Fruit fly (Drosophila melanogaster) whole organism, embryonic: ENCODE results near the gene defl.

Experiments
- Adf1 ChIP-seq: fragments of 200-800 bp; sonication (Bioruptor generic); IDR thresholded peaks from 2 replicates; pipeline ENCODE4 v1.3.6; 2022; ENCODE audit warnings: missing biosample characterization, missing genetic modification characterization
- CG11398 ChIP-seq: fragments of 200-800 bp; sonication (Bioruptor generic); optimal IDR thresholded peaks from 2 replicates; lab custom pipeline; 2016; ENCODE audit warnings: missing biosample characterization, missing genetic modification characterization
- CG11504 ChIP-seq: fragments of 200-800 bp; sonication (Bioruptor generic); optimal IDR thresholded peaks from 3 replicates; lab custom pipeline; 2019; ENCODE audit warnings: missing biosample characterization, mild to moderate bottlenecking, missing genetic modification characterization, moderate library complexity
- CG11695 ChIP-seq: fragments of 200-800 bp; sonication (Bioruptor generic); IDR thresholded peaks from 3 replicates; pipeline ENCODE4 v1.3.6; 2022; ENCODE audit warnings: missing biosample characterization, missing genetic modification characterization
- CG12659 ChIP-seq: fragments of 200-800 bp; sonication (Bioruptor generic); optimal IDR thresholded peaks from 3 replicates; lab custom pipeline; 2017; ENCODE audit warnings: mild to moderate bottlenecking, missing biosample characterization, missing genetic modification reagents, missing genetic modification characterization
- CG14441 ChIP-seq: fragments of 200-800 bp; sonication (Bioruptor generic); IDR thresholded peaks from 2 replicates; pipeline ENCODE4 v1.3.6; 2022; ENCODE audit warnings: missing biosample characterization, missing genetic modification characterization
- CG15073 ChIP-seq: fragments of 200-800 bp; sonication (Bioruptor generic); optimal IDR thresholded peaks from 2 replicates; lab custom pipeline; 2016; ENCODE audit warnings: missing biosample characterization, missing genetic modification characterization
- CG15269 ChIP-seq: fragments of 200-800 bp; sonication (Bioruptor generic); optimal IDR thresholded peaks from 2 replicates; lab custom pipeline; 2018; ENCODE audit warnings: missing biosample characterization, mild to moderate bottlenecking, missing genetic modification characterization, moderate library complexity
- CG16815 ChIP-seq: fragments of 200-800 bp; sonication (Bioruptor generic); optimal IDR thresholded peaks from 3 replicates; lab custom pipeline; 2017; ENCODE audit warnings: missing biosample characterization, mild to moderate bottlenecking, missing genetic modification characterization
- CG2116 ChIP-seq: fragments of 200-800 bp; sonication (Bioruptor generic); optimal IDR thresholded peaks from 3 replicates; lab custom pipeline; 2018; ENCODE audit warnings: missing biosample characterization, mild to moderate bottlenecking, missing genetic modification characterization
- CG2712 ChIP-seq: fragments of 200-800 bp; optimal IDR thresholded peaks from 3 replicates; lab custom pipeline; 2019; ENCODE audit warnings: missing biosample characterization, mild to moderate bottlenecking, missing genetic modification characterization, moderate library complexity
- CG30431 ChIP-seq: fragments of 200-800 bp; sonication (Bioruptor generic); optimal IDR thresholded peaks from 2 replicates; lab custom pipeline; 2017; ENCODE audit warnings: missing biosample characterization, missing genetic modification characterization
- CG3065 ChIP-seq: fragments of 200-800 bp; sonication (Bioruptor generic); optimal IDR thresholded peaks from 2 replicates; lab custom pipeline; 2016; ENCODE audit warnings: missing biosample characterization, missing genetic modification characterization
- CG34224 ChIP-seq: fragments of 200-800 bp; sonication (Bioruptor generic); IDR thresholded peaks from 3 replicates; pipeline ENCODE4 v1.3.6; 2022; ENCODE audit warnings: missing biosample characterization, missing genetic modification characterization; ENCODE audit not compliant: partially characterized antibody
- CG34376 ChIP-seq: fragments of 200-800 bp; sonication (Bioruptor generic); optimal IDR thresholded peaks from 2 replicates; lab custom pipeline; 2018; ENCODE audit warnings: missing biosample characterization, mild to moderate bottlenecking, missing genetic modification characterization
- CG4328 ChIP-seq: fragments of 200-800 bp; sonication (Bioruptor generic); optimal IDR thresholded peaks from 3 replicates; lab custom pipeline; 2017; ENCODE audit warnings: missing biosample characterization, missing genetic modification reagents, missing genetic modification characterization
- CG43689 ChIP-seq: fragments of 200-800 bp; sonication (Bioruptor generic); IDR thresholded peaks from 2 replicates; pipeline ENCODE4 v1.3.6; 2022; ENCODE audit warnings: missing biosample characterization, missing genetic modification characterization
- CG5245 ChIP-seq: fragments of 200-800 bp; sonication (Bioruptor generic); optimal IDR thresholded peaks from 3 replicates; lab custom pipeline; 2016; ENCODE audit warnings: missing biosample characterization, missing genetic modification characterization
- CG6854 ChIP-seq: fragments of 200-800 bp; sonication (Bioruptor generic); optimal IDR thresholded peaks from 3 replicates; lab custom pipeline; 2017; ENCODE audit warnings: missing biosample characterization, mild to moderate bottlenecking, missing genetic modification characterization
- CG7745 ChIP-seq: fragments of 200-800 bp; sonication (Bioruptor generic); optimal IDR thresholded peaks from 2 replicates; lab custom pipeline; 2018; ENCODE audit warnings: missing biosample characterization, mild to moderate bottlenecking, missing genetic modification characterization, moderate library complexity
- CG7928 ChIP-seq: fragments of 200-800 bp; sonication (Bioruptor generic); optimal IDR thresholded peaks from 2 replicates; lab custom pipeline; 2017; ENCODE audit warnings: missing biosample characterization, mild to moderate bottlenecking, missing genetic modification characterization
- CG7963 ChIP-seq: fragments of 200-800 bp; sonication (Bioruptor generic); IDR thresholded peaks from 3 replicates; pipeline ENCODE4 v1.3.6; 2022; ENCODE audit warnings: missing biosample characterization, missing genetic modification characterization; ENCODE audit not compliant: partially characterized antibody
- CG8089 ChIP-seq: fragments of 200-800 bp; sonication (Bioruptor generic); optimal IDR thresholded peaks from 3 replicates; lab custom pipeline; 2016; ENCODE audit warnings: missing biosample characterization, missing genetic modification characterization
- CG8478 ChIP-seq: fragments of >200 bp; optimal IDR thresholded peaks from 2 replicates; lab custom pipeline; 2018
- E2f2 ChIP-seq: fragments of 200-800 bp; sonication (Bioruptor generic); IDR thresholded peaks from 2 replicates; pipeline ENCODE4 v1.3.6; 2022; ENCODE audit warnings: missing biosample characterization, missing genetic modification characterization
- ERR ChIP-seq: fragments of 200-800 bp; sonication (Bioruptor generic); optimal IDR thresholded peaks from 2 replicates; lab custom pipeline; 2016; ENCODE audit warnings: missing biosample characterization, missing genetic modification characterization
- Hey ChIP-seq: fragments of 200-800 bp; sonication (Bioruptor generic); optimal IDR thresholded peaks from 3 replicates; lab custom pipeline; 2018; ENCODE audit warnings: missing biosample characterization, mild to moderate bottlenecking, missing genetic modification characterization
- Jarid2 ChIP-seq: fragments of 200-800 bp; sonication (Bioruptor generic); optimal IDR thresholded peaks from 3 replicates; lab custom pipeline; 2017; ENCODE audit warnings: mild to moderate bottlenecking, missing biosample characterization, missing genetic modification reagents, missing genetic modification characterization
- Nf-YC ChIP-seq: fragments of 200-800 bp; optimal IDR thresholded peaks from 3 replicates; lab custom pipeline; 2019; ENCODE audit warnings: missing biosample characterization, mild to moderate bottlenecking, missing genetic modification characterization, moderate library complexity
- Stat92E ChIP-seq, 3 experiments: fragments of >200 bp in 2 of 3; fragments of 200-800 bp in 1 of 3; sonication (Bioruptor generic) in 1 of 3; optimal IDR thresholded peaks; 2 replicates each; lab custom pipeline; 2017 to 2019; ENCODE audit warnings: missing biosample characterization in 3 of 3, missing genetic modification characterization in 3 of 3, mild to moderate bottlenecking in 1 of 3, moderate library complexity in 1 of 3
- abd-A ChIP-seq: fragments of 200-800 bp; sonication (Bioruptor generic); optimal IDR thresholded peaks from 3 replicates; lab custom pipeline; 2019; ENCODE audit warnings: missing biosample characterization, mild to moderate bottlenecking, missing genetic modification characterization, moderate library complexity
- amos ChIP-seq: fragments of 200-800 bp; sonication (Bioruptor generic); IDR thresholded peaks from 2 replicates; pipeline ENCODE4 v1.3.6; 2022; ENCODE audit warnings: missing biosample characterization, missing genetic modification characterization; ENCODE audit not compliant: partially characterized antibody
- ara ChIP-seq: fragments of 200-800 bp; sonication (Bioruptor generic); IDR thresholded peaks from 2 replicates; pipeline ENCODE4 v1.3.6; 2022; ENCODE audit warnings: missing biosample characterization, missing genetic modification characterization
- chif ChIP-seq, 2 experiments: fragments of 200-800 bp; sonication (Bioruptor generic); optimal IDR thresholded peaks; 3 replicates each; lab custom pipeline; 2016; ENCODE audit warnings: missing biosample characterization in 2 of 2, missing genetic modification characterization in 2 of 2
- da ChIP-seq: fragments of 200-800 bp; sonication (Bioruptor generic); optimal IDR thresholded peaks from 2 replicates; lab custom pipeline; 2016; ENCODE audit warnings: missing biosample characterization, missing genetic modification characterization
- fd102C ChIP-seq: fragments of 200-800 bp; sonication (Bioruptor generic); optimal IDR thresholded peaks from 2 replicates; lab custom pipeline; 2018; ENCODE audit warnings: missing biosample characterization, mild to moderate bottlenecking, missing genetic modification characterization, moderate library complexity
- grau ChIP-seq: fragments of 200-800 bp; optimal IDR thresholded peaks from 3 replicates; lab custom pipeline; 2019; ENCODE audit warnings: missing biosample characterization, mild to moderate bottlenecking, missing genetic modification characterization, moderate library complexity
- grn ChIP-seq: fragments of 200-800 bp; sonication (Bioruptor generic); optimal IDR thresholded peaks from 3 replicates; lab custom pipeline; 2017; ENCODE audit warnings: missing biosample characterization, missing genetic modification characterization
- h ChIP-seq: fragments of >200 bp; optimal IDR thresholded peaks from 2 replicates; lab custom pipeline; 2017
- ham ChIP-seq: fragments of 200-800 bp; sonication (Bioruptor generic); IDR thresholded peaks from 2 replicates; pipeline ENCODE4 v1.3.6; 2022; ENCODE audit warnings: missing biosample characterization, missing genetic modification characterization
- insv ChIP-seq, 2 experiments: fragments of 200-800 bp; sonication (Bioruptor generic); optimal IDR thresholded peaks; 3 replicates each; lab custom pipeline; 2016 to 2018; ENCODE audit warnings: missing biosample characterization in 2 of 2, missing genetic modification characterization in 2 of 2
- lov ChIP-seq, 2 experiments: fragments of 200-800 bp in 1 of 2; fragments of >200 bp in 1 of 2; sonication (Bioruptor generic) in 1 of 2; IDR thresholded peaks in 1 of 2; optimal IDR thresholded peaks in 1 of 2; 2 replicates in 1 of 2; 3 replicates in 1 of 2; pipeline versions ENCODE4 v1.3.6 to Lab custom; 2017 to 2022; ENCODE audit warnings: missing biosample characterization in 1 of 2, missing genetic modification characterization in 1 of 2
- nerfin-1 ChIP-seq: fragments of 200-800 bp; sonication (Bioruptor generic); optimal IDR thresholded peaks from 3 replicates; lab custom pipeline; 2019; ENCODE audit warnings: missing biosample characterization, mild to moderate bottlenecking, missing genetic modification characterization, moderate library complexity
- odd ChIP-seq: fragments of 200-800 bp; sonication (Bioruptor generic); optimal IDR thresholded peaks from 2 replicates; lab custom pipeline; 2017; ENCODE audit warnings: missing biosample characterization, mild to moderate bottlenecking, missing genetic modification characterization
- rib ChIP-seq: fragments of 200-800 bp; sonication (Bioruptor generic); IDR thresholded peaks from 2 replicates; pipeline ENCODE4 v1.3.6; 2022; ENCODE audit warnings: missing biosample characterization, missing genetic modification characterization
- salm ChIP-seq: fragments of 200-800 bp; sonication (Bioruptor generic); optimal IDR thresholded peaks from 2 replicates; lab custom pipeline; 2018; ENCODE audit warnings: missing biosample characterization, mild to moderate bottlenecking, missing genetic modification characterization
- sc ChIP-seq, 3 experiments: fragments of >200 bp in 2 of 3; fragments of 200-800 bp in 1 of 3; sonication (Bioruptor generic) in 1 of 3; optimal IDR thresholded peaks; 2 replicates in 2 of 3; 3 replicates in 1 of 3; lab custom pipeline; 2017; ENCODE audit warnings: mild to moderate bottlenecking in 1 of 3, missing biosample characterization in 1 of 3, missing genetic modification characterization in 1 of 3, missing genetic modification reagents in 1 of 3
- sens ChIP-seq: fragments of 200-800 bp; sonication (Bioruptor generic); peaks from one replicate; lab custom pipeline; 2016; ENCODE audit warnings: missing biosample characterization, missing genetic modification characterization
- sug ChIP-seq: fragments of 200-800 bp; optimal IDR thresholded peaks from 2 replicates; lab custom pipeline; 2019; ENCODE audit warnings: missing biosample characterization, mild to moderate bottlenecking, missing genetic modification characterization, moderate library complexity
- unc-4 ChIP-seq: fragments of 200-800 bp; sonication (Bioruptor generic); IDR thresholded peaks from 2 replicates; pipeline ENCODE4 v1.3.6; 2022; ENCODE audit warnings: missing biosample characterization, missing genetic modification characterization; ENCODE audit not compliant: partially characterized antibody

defl gene

DNA sequence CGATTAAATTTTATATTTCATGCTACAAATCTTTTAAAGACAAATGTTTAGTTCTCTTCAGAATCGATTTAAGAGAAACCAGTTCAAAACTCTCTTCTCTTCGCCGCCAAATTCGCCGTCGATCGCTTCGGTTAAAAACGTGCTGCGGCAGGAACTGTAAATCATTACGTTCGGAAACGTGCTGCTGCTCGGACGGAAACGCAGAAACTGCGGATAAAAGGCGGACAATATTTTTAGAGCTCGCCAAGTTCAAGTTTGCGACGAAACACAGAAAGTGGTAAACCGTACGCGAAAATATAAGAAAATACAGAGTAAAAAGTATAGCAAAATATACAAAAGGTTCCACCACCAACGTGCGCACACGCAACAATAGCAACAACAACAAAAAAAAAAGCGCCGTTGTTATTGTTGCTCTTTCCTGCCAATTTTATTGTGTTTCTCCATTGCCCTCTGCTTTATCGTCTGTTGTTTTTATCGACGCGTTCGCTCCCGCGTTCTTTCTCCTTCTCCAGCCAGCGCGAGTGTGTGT is 40.2 kb downstream of the defl start, which contains the start of gene Ae2 (continued):
- TF ChIP-seq odd, result no peak
- TF ChIP-seq CG2712 (tag; lab: Kevin White, UChicago), result peak; percentile 10
- no peak for TF ChIP-seq da (GFP tag; lab: Kevin White, UChicago)
- no peak for TF ChIP-seq CG15073
- TF ChIP-seq ERR (GFP tag; lab: Kevin White, UChicago), result no peak
- TF ChIP-seq CG34376, result peak; percentile 3
- TF ChIP-seq rib (GFP tag; lab: Robert Waterston, UW), result peak; percentile 51; the same call in 1 of the 2 replicates
- TF ChIP-seq CG16815 (GFP tag; lab: Kevin White, UChicago), result no peak
- no peak for TF ChIP-seq CG8478
- no peak for TF ChIP-seq lov (optimal IDR thresholded peaks at IDR 0.05; lab: Kevin White, UChicago)
- TF ChIP-seq lov (GFP tag; IDR thresholded peaks at IDR 0.05; lab: Robert Waterston, UW), result no peak
- 0 out of 2 replicates have a peak, but pooled peaks have one; percentile 5 for TF ChIP-seq CG43689 (GFP tag; lab: Robert Waterston, UW)
- TF ChIP-seq CG12659 (GFP tag; lab: Kevin White, UChicago), result no peak
- TF ChIP-seq amos (GFP tag; lab: Robert Waterston, UW), result no peak
- TF ChIP-seq grau (tag; lab: Kevin White, UChicago), result peak; percentile 3
- TF ChIP-seq CG30431 (GFP tag; lab: Kevin White, UChicago), result no peak
- TF ChIP-seq E2f2, result no peak
- TF ChIP-seq salm (tag; lab: Kevin White, UChicago), result no peak
- no peak for TF ChIP-seq Hey
- TF ChIP-seq CG7928 (GFP tag; lab: Kevin White, UChicago), result no peak
- TF ChIP-seq Nf-YC (tag; lab: Kevin White, UChicago), result peak; percentile 17
- TF ChIP-seq CG7745 (tag; lab: Kevin White, UChicago), result no peak
- peak; percentile 37 for TF ChIP-seq CG11504 (tag; lab: Kevin White, UChicago)
- no peak for TF ChIP-seq CG3065 (GFP tag; lab: Kevin White, UChicago)
- no peak for TF ChIP-seq sug (tag; lab: Kevin White, UChicago)
- TF ChIP-seq insv (GFP tag; optimal IDR thresholded peaks at IDR 0.05; lab: Kevin White, UChicago), result no peak
- TF ChIP-seq CG14441, result no peak
- TF ChIP-seq sc (optimal IDR thresholded peaks at IDR 0.05; lab: Kevin White, UChicago), result no peak
- TF ChIP-seq sc (GFP tag; optimal IDR thresholded peaks at IDR 0.05; lab: Kevin White, UChicago), result no peak
- no peak for TF ChIP-seq chif (GFP tag; optimal IDR thresholded peaks at IDR 0.05; lab: Kevin White, UChicago)
- TF ChIP-seq fd102C, result no peak
- TF ChIP-seq CG6854 (GFP tag; lab: Kevin White, UChicago), result no peak
- peak; percentile 46 for TF ChIP-seq sens (GFP tag; lab: Kevin White, UChicago)
- no peak for TF ChIP-seq nerfin-1
- TF ChIP-seq CG7963 (GFP tag; lab: Robert Waterston, UW), result no peak
- peak in 1 of 3 experiments; percentile 47 for TF ChIP-seq Stat92E (GFP tag; optimal IDR thresholded peaks at IDR 0.05; lab: Kevin White, UChicago)
- TF ChIP-seq CG2116 (GFP tag; lab: Kevin White, UChicago), result no peak
- TF ChIP-seq CG11695 (GFP tag; lab: Robert Waterston, UW), result no peak
- peak; percentile 84 for TF ChIP-seq Jarid2 (GFP tag; lab: Kevin White, UChicago)
- no peak; the same call in 1 of the 2 replicates for TF ChIP-seq ara (GFP tag; lab: Robert Waterston, UW)
- no peak for TF ChIP-seq CG4328 (GFP tag; lab: Kevin White, UChicago)
- peak; percentile 20; the same call in 1 of the 2 replicates for TF ChIP-seq Adf1 (GFP tag; lab: Robert Waterston, UW)
- TF ChIP-seq abd-A, result peak; percentile 36
- TF ChIP-seq h, result no peak
- no peak for TF ChIP-seq CG5245 (GFP tag; lab: Kevin White, UChicago)
- peak; percentile 24; the same call in 1 of the 3 replicates for TF ChIP-seq CG34224 (GFP tag; lab: Robert Waterston, UW)
- no peak for TF ChIP-seq grn (GFP tag; lab: Kevin White, UChicago)
- peak; percentile 24 for TF ChIP-seq CG15269 (tag; lab: Kevin White, UChicago)
- no peak for TF ChIP-seq ham (GFP tag; lab: Robert Waterston, UW)
- no peak for TF ChIP-seq unc-4 (GFP tag; lab: Robert Waterston, UW)
- no peak for TF ChIP-seq CG8089 (GFP tag; lab: Kevin White, UChicago)
- TF ChIP-seq CG11398 (GFP tag; lab: Kevin White, UChicago), result no peak
